Worm (Caenorhabditis elegans): ENCODE measurements around the gene Y49F6B.8.

- TF ChIP-seq ceh-13 (GFP tag; optimal IDR thresholded peaks at IDR 0.05) (no peak), ama-1 (optimal IDR thresholded peaks at IDR 0.05) (no peak), tbx-11 (GFP tag; IDR thresholded peaks at IDR 0.05) (no peak), tra-4 (tag; optimal IDR thresholded peaks at IDR 0.05) (no peak), flt-1 (GFP tag; IDR thresholded peaks at IDR 0.05) (no peak), ets-7 (tag; optimal IDR thresholded peaks at IDR 0.05) (no peak), tbx-37 (GFP tag; conservative IDR thresholded peaks at IDR 0.05) (no peak), pes-1 (GFP tag; IDR thresholded peaks at IDR 0.05) (no peak), B0310.2 (tag; optimal IDR thresholded peaks at IDR 0.05) (no peak), F13C5.2 (tag; optimal IDR thresholded peaks at IDR 0.05) (no peak), ceh-36 (tag; optimal IDR thresholded peaks at IDR 0.05) (no peak), hnd-1 (tag; optimal IDR thresholded peaks at IDR 0.05) (no peak), scrt-1 (GFP tag; IDR thresholded peaks at IDR 0.05) (no peak)
These were observed 33.6 kb downstream of the Y49F6B.8 start, which contains the start of gene C16C8.21 for ce11 chrII:3447906-3448305.

Measured in whole organism, early embryonic.